Fruit fly (Drosophila melanogaster): ENCODE measurements around the gene CatB.

DNA sequence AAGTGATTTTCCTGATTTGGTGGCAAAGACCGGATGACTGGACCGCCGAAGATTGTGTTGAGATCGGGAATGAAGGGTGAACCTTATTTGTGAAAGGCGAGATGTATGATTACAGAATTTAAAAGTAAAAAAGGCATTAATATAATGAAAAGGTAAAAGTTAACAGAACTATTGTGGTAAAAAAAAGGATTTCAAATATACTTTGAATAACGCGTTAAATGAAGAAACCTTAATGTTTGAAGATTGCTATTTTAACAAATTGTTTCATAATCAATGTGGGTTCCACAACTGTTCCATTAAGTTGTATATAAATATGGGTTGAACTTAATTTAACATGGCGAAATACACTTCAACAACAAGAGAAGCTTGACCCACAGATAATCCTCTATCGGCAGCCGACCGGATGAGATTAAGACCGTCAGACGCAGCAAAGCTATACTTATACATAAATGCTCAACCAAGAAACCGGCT is 33.1 kb upstream of the CatB start, which contains the start of gene Glt:
- no peak for TF ChIP-seq psq (optimal IDR thresholded peaks at IDR 0.05)
- TF ChIP-seq pan (optimal IDR thresholded peaks at IDR 0.05): no peak
- no peak for TF ChIP-seq usp (GFP tag; optimal IDR thresholded peaks at IDR 0.05)
- no peak for TF ChIP-seq CG8478 (optimal IDR thresholded peaks at IDR 0.05)
- TF ChIP-seq EcR (GFP tag; optimal IDR thresholded peaks at IDR 0.05): no peak
